Worm (Caenorhabditis elegans): Measurements from ENCODE around the gene fbxa-81.
A peak's percentile ranks its signal among the peaks of the same experiment; 100 is the strongest.

Gene fbxa-81

DNA sequence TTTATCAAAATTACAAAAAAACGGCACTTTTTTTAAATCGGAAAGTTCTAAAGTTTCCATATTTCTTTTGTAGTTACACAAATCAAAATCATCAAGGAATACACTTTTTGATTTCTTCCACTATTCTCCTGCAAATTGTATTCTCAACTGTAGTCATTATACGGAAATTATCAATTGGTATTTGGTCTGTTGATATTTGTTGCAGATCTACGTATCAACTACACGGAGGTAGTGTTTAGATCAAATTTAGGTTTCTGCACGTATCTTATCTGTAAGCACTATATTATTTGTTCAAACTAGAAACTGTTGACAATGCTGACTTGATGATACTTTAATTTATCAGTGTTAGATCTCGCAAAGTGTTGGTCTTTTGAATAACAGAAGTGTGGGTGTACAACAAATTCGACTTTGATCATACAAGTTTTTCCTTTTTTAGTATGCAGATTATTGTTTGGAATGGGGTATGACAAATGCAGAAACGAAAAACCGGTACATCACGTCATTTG, 26.4 kb upstream of the fbxa-81 start:
- TF ChIP-seq tbx-37 (GFP tag; conservative IDR thresholded peaks at IDR 0.05): no peak
- TF ChIP-seq F13C5.2 (tag; optimal IDR thresholded peaks at IDR 0.05): no peak
- TF ChIP-seq scrt-1 (GFP tag; IDR thresholded peaks at IDR 0.05): no peak
- TF ChIP-seq pes-1 (GFP tag; IDR thresholded peaks at IDR 0.05): no peak
- no peak for TF ChIP-seq ama-1 (optimal IDR thresholded peaks at IDR 0.05)
- no peak for TF ChIP-seq ceh-13 (GFP tag; optimal IDR thresholded peaks at IDR 0.05)
- TF ChIP-seq tra-4 (tag; optimal IDR thresholded peaks at IDR 0.05): no peak
- TF ChIP-seq sea-1 (GFP tag; conservative IDR thresholded peaks at IDR 0.05): no peak
- no peak for TF ChIP-seq aly-1 (tag; optimal IDR thresholded peaks at IDR 0.05)
- TF ChIP-seq hmbx-1 (tag; optimal IDR thresholded peaks at IDR 0.05): no peak
- TF ChIP-seq B0310.2 (tag; optimal IDR thresholded peaks at IDR 0.05): no peak
- TF ChIP-seq hnd-1 (tag; optimal IDR thresholded peaks at IDR 0.05): no peak

DNA sequence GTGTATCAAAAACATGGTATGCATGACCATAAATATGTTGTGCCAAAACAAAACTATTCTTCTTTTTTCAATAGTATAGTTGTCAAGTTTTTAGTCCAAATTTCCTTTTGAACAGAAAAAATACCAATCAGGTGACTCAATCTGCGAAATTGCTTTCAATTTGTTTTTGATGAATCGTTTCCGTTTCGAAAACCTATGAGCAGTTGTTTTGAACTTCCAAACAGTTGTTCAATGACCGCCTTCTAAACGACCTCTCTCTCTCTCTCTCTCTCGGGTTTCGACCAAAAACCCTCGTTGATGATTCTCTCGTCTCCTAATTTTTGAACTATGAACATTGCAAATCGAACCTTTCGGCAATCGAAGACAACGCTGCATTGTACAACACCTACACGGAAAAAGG, 24.2 kb upstream of the fbxa-81 start:
- TF ChIP-seq B0310.2 (tag; optimal IDR thresholded peaks at IDR 0.05) (no peak), flt-1 (GFP tag; IDR thresholded peaks at IDR 0.05) (no peak), tbx-11 (GFP tag; IDR thresholded peaks at IDR 0.05) (no peak), sea-1 (GFP tag; conservative IDR thresholded peaks at IDR 0.05) (no peak), ceh-36 (tag; optimal IDR thresholded peaks at IDR 0.05) (no peak), ceh-13 (GFP tag; optimal IDR thresholded peaks at IDR 0.05) (no peak), ama-1 (optimal IDR thresholded peaks at IDR 0.05) (no peak)

DNA sequence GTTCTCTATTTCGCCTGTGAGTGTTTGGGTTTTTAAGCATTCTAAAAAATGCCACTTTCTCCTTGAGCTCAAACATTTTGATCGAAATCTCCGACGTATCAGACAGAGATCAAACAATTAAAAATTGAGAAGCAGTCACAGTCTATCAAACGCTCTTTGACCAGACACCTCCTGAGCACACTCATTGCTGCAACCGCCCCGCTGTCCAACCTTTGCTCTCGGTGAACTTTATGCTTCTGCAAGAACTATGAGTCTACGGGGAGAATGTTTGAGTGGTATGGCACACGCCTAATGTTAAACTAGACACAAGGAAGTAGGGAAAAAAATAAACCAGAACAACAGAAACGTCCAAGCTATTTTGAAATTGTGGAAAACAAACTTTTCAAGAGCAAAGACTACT, 23.4 kb upstream of the fbxa-81 start:
- no peak for TF ChIP-seq hmg-4 (GFP tag; optimal IDR thresholded peaks at IDR 0.05)
- no peak for TF ChIP-seq aly-1 (tag; optimal IDR thresholded peaks at IDR 0.05)
- no peak for TF ChIP-seq B0310.2 (tag; optimal IDR thresholded peaks at IDR 0.05)
- no peak for TF ChIP-seq sea-1 (GFP tag; conservative IDR thresholded peaks at IDR 0.05)
- no peak for TF ChIP-seq pes-1 (GFP tag; IDR thresholded peaks at IDR 0.05)
- no peak for TF ChIP-seq scrt-1 (GFP tag; IDR thresholded peaks at IDR 0.05)
- no peak for TF ChIP-seq flt-1 (GFP tag; IDR thresholded peaks at IDR 0.05)
- no peak for TF ChIP-seq ceh-13 (GFP tag; optimal IDR thresholded peaks at IDR 0.05)
- no peak for TF ChIP-seq hnd-1 (tag; optimal IDR thresholded peaks at IDR 0.05)
- no peak for TF ChIP-seq tbx-11 (GFP tag; IDR thresholded peaks at IDR 0.05)

DNA sequence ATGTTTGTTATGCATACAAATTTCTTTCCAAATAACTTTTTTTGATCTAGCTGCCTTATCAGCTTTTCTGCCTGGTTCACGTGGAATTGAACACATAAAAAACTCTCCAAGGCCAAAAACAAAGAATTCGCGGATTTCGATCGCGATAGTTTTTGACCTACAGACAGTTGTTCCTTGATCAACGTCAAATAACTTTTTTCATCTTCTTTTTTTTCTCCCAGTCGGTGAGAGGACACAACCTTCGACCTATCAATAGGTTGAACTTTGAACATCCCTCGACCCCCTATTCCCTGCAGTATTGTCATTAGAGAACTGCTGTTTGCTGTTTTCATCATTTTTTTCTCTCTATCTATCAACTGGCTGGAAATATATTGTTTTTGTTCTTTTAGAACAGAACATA, 21.9 kb upstream of the fbxa-81 start:
- TF ChIP-seq hmbx-1 (tag; optimal IDR thresholded peaks at IDR 0.05): no peak
- no peak for TF ChIP-seq scrt-1 (GFP tag; IDR thresholded peaks at IDR 0.05)
- no peak for TF ChIP-seq flt-1 (GFP tag; IDR thresholded peaks at IDR 0.05)
- no peak for TF ChIP-seq hmg-4 (GFP tag; optimal IDR thresholded peaks at IDR 0.05)

DNA sequence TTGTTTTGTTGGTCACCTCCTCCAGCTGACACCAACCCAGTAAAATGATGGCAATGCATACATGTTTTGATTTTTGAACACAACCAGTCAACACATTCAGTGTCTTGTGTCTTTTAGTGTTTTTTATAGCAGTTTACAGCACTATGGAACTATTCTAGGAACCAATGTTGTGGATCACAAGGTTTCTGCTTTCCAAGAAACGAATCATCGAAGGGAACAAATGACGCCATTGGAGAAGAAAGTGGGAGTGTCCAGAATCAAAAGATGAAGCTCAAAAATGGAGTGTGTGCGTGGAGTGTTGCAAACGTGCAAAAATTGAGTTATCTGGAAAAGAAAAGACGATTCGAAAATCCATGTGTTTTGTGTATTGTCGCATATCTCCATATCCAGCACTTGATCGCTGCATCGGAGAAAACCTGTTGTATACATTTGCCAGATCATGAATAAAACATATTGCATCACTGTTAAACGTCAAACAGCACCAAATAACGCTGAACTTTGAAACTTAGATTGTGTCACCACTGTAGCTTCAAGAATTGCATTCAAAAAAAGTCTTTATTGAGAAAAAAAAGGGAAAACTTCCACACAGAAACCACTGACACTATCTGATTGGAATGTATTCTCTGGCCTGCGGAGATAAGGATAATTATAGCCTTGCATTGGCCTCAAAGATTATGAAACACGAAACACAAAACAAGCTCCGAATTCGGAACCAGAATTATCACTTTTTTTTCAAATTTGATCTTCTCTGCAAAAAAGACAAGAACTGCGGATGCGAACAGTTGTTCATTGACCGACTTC, 20.6 kb upstream of the fbxa-81 start:
- TF ChIP-seq scrt-1 (GFP tag; IDR thresholded peaks at IDR 0.05): no peak
- TF ChIP-seq hmbx-1 (tag; optimal IDR thresholded peaks at IDR 0.05): no peak

DNA sequence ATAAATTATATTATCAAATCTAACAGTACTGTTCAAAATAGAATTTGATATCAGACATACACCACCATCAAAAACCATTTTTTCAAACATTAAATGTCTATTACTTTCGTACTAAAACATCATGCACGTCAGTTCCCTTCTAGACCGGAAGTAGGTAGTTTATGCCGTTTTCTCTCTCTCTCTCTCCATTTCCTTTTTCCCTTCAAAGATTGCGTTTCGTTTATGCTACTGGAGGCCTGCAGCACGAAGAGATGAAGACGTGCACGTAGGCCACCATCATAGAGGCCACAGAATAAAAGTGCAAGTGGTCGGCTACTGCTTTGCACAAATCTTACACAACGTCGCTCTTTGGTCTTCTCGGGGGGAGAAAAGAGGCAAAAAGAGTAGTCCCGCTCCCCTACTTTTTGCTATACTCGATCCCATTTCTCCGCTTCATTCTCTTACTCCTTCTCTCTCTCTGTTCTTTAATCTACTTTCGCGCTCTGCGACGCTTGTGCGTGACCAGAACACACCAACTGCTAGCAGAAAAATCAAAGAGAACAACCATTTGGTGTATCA, 19.6 kb upstream of the fbxa-81 start:
- TF ChIP-seq ets-7 (tag; optimal IDR thresholded peaks at IDR 0.05) (no peak), F13C5.2 (tag; optimal IDR thresholded peaks at IDR 0.05) (peak; percentile 12), B0310.2 (tag; optimal IDR thresholded peaks at IDR 0.05) (no peak), tbx-11 (GFP tag; IDR thresholded peaks at IDR 0.05) (no peak)

DNA sequence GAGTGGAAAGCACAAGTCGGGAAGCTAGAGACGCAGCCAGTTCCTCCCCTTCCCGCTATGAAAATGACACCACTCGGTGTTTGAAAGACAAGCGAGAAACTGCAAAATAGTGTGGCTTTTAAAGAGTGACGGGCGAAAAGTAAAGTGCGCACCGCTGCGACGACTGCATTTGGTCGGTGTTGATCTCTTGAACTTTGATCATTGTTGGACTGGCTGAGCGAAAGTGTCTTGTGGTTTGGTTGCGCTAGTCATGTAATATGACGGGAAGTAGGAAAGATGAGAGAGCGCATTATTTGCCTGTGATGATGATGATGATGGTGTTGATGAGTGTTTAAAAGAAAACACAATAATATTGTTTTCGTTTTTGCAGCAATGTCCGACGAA, 18.4 kb upstream of the fbxa-81 start:
- TF ChIP-seq ama-1 (optimal IDR thresholded peaks at IDR 0.05): no peak
- peak; percentile 34 for TF ChIP-seq F13C5.2 (tag; optimal IDR thresholded peaks at IDR 0.05)

DNA sequence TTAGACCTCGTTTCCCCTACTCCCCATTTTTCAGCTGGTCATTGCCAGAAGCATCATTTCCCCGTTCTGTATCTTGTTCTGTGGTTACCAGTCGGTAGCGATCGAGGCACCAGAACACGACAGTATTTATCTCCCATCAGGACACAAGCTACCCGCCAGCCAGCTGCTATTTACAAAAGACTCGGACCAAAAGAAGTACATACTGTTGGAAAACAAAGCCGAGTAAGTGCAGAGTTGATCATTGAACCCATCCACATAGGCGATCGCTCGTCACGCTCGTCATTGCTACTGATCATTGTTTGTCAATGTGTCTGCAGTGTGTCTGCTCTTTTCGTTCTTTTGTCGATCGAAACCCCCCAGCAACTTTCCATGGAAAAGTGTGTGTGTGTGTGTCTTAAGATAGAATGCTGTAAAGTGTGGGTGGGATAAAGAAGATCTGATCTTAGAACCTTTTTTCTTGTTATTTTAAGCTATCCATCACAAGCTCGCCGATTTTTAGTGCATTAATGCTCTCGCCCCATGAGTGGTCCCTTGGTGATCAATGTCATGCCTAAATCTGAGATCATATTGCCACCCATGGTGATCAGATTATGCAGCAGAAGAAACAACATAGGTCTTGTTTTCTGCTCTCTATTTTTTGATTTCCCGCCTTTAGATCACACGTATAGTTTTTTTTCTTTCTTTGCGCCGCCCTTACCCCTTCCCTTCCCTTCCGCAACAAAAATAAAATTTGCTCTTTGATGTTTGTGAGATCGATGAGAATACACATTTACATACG, 17.8 kb upstream of the fbxa-81 start:
- TF ChIP-seq ama-1 (optimal IDR thresholded peaks at IDR 0.05) (no peak), flt-1 (GFP tag; IDR thresholded peaks at IDR 0.05) (no peak), tbx-11 (GFP tag; IDR thresholded peaks at IDR 0.05) (no peak), scrt-1 (GFP tag; IDR thresholded peaks at IDR 0.05) (no peak), hnd-1 (tag; optimal IDR thresholded peaks at IDR 0.05) (no peak), hmbx-1 (tag; optimal IDR thresholded peaks at IDR 0.05) (no peak), ceh-13 (GFP tag; optimal IDR thresholded peaks at IDR 0.05) (no peak), aly-1 (tag; optimal IDR thresholded peaks at IDR 0.05) (no peak), ets-7 (tag; optimal IDR thresholded peaks at IDR 0.05) (no peak)

DNA sequence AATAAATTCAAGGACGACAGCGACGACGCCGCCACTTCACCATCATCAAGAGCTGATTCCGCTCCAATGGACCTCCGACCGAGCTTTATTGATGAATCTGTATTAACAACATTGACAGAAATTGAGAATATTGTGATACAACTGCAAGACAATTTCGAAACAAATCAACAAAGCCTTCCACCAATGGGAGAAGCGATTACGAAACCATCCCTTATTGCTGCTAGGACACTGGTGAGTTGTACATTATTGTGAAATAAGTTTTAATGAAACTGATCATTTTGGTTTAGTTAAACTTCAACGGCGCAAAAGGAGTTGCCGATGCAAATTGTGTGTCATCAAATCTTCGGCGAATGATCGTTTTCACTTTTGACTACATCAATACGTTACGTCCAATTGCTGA, 17.2 kb upstream of the fbxa-81 start:
- no peak for TF ChIP-seq hmg-4 (GFP tag; optimal IDR thresholded peaks at IDR 0.05)
- TF ChIP-seq flt-1 (GFP tag; IDR thresholded peaks at IDR 0.05): no peak
- TF ChIP-seq pes-1 (GFP tag; IDR thresholded peaks at IDR 0.05): no peak
- no peak for TF ChIP-seq aly-1 (tag; optimal IDR thresholded peaks at IDR 0.05)
- TF ChIP-seq hmbx-1 (tag; optimal IDR thresholded peaks at IDR 0.05): no peak
- no peak for TF ChIP-seq ets-7 (tag; optimal IDR thresholded peaks at IDR 0.05)
- no peak for TF ChIP-seq tbx-11 (GFP tag; IDR thresholded peaks at IDR 0.05)
- TF ChIP-seq sea-1 (GFP tag; conservative IDR thresholded peaks at IDR 0.05): no peak
- no peak for TF ChIP-seq ceh-13 (GFP tag; optimal IDR thresholded peaks at IDR 0.05)
- no peak for TF ChIP-seq ceh-36 (tag; optimal IDR thresholded peaks at IDR 0.05)
- TF ChIP-seq B0310.2 (tag; optimal IDR thresholded peaks at IDR 0.05): no peak
- no peak for TF ChIP-seq scrt-1 (GFP tag; IDR thresholded peaks at IDR 0.05)
- TF ChIP-seq hnd-1 (tag; optimal IDR thresholded peaks at IDR 0.05): no peak
- TF ChIP-seq F13C5.2 (tag; optimal IDR thresholded peaks at IDR 0.05): no peak
- no peak for TF ChIP-seq tbx-37 (GFP tag; conservative IDR thresholded peaks at IDR 0.05)
- TF ChIP-seq tra-4 (tag; optimal IDR thresholded peaks at IDR 0.05): no peak
- TF ChIP-seq ama-1 (optimal IDR thresholded peaks at IDR 0.05): no peak
